Worm (Caenorhabditis elegans) whole organism, L4/young adult: ENCODE data around the gene F44F4.10.

ENCODE experiments used
- W03F9.2 ChIP-seq: fragments of 150-350 bp; optimal IDR thresholded peaks from 2 replicates; lab custom pipeline; 2014; ENCODE audit warnings: missing biosample characterization, missing genetic modification characterization
- dao-5 ChIP-seq: sonication (generic microtip); optimal IDR thresholded peaks from 2 replicates; lab custom pipeline; 2016; ENCODE audit warnings: missing genotype, missing genetic modification characterization, moderate library complexity, missing compliant biosample characterization
- him-1 ChIP-seq: sonication (generic microtip); optimal IDR thresholded peaks from 2 replicates; lab custom pipeline; 2016; ENCODE audit warnings: missing genotype, missing genetic modification reagents, missing genetic modification characterization, missing compliant biosample characterization

DNA sequence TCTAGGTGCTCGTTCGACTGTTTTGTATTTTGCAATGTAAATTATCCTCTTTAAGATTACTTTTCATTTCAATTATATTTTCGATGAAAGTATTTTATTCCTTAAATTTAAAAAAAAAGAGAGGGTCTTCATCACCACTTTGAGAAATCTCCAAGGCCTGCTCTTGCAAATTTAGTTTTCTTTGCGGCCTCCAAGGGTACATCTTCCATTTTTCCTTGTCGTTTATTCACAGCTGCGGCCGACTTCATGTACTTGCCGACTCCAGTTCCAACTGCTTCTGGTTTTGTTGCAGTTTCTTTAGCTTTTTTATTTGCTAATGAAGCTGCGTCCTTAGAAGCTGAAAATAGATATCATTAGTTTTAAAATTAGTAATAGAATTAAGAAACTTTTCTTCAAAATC lies 46.4 kb downstream of the F44F4.10 start:
- no peak for TF ChIP-seq dao-5 (tag; lab: Kevin White, UChicago)
- no peak for TF ChIP-seq him-1
- no peak for TF ChIP-seq W03F9.2 (tag; lab: Kevin White, UChicago)
